Fruit fly (Drosophila melanogaster) whole organism, embryonic: Measurements from ENCODE around the gene CG12096.

Experiments used
- Bdp1 ChIP-seq: fragments of 200-800 bp; sonication (Bioruptor generic); optimal IDR thresholded peaks from 3 replicates; lab custom pipeline; 2016; ENCODE audit warnings: missing biosample characterization, missing genetic modification characterization
- CG12219 ChIP-seq: fragments of 200-800 bp; sonication (Bioruptor generic); optimal IDR thresholded peaks from 3 replicates; lab custom pipeline; 2018; ENCODE audit warnings: missing biosample characterization, mild to moderate bottlenecking, missing genetic modification characterization
- CG1233 ChIP-seq: fragments of 200-800 bp; sonication (Bioruptor generic); optimal IDR thresholded peaks from 4 replicates; lab custom pipeline; 2018; ENCODE audit warnings: missing biosample characterization, mild to moderate bottlenecking, missing genetic modification characterization
- CG14050 ChIP-seq: fragments of 200-800 bp; sonication (Bioruptor generic); IDR thresholded peaks from 3 replicates; pipeline ENCODE4 v1.3.6; 2022; ENCODE audit warnings: missing biosample characterization, missing genetic modification characterization
- CG14667 ChIP-seq: fragments of 200-800 bp; sonication (Bioruptor generic); IDR thresholded peaks from 2 replicates; pipeline ENCODE4 v1.3.6; 2022; ENCODE audit warnings: missing biosample characterization, missing genetic modification characterization
- CG15073 ChIP-seq: fragments of 200-800 bp; sonication (Bioruptor generic); optimal IDR thresholded peaks from 2 replicates; lab custom pipeline; 2016; ENCODE audit warnings: missing biosample characterization, missing genetic modification characterization
- CG16779 ChIP-seq: fragments of 200-800 bp; sonication (Bioruptor generic); IDR thresholded peaks from 2 replicates; pipeline ENCODE4 v1.3.6; 2022; ENCODE audit warnings: missing biosample characterization, missing genetic modification characterization
- CG17361 ChIP-seq: fragments of 200-800 bp; sonication (Bioruptor generic); IDR thresholded peaks from 3 replicates; pipeline ENCODE4 v1.3.6; 2022; ENCODE audit warnings: missing biosample characterization, missing genetic modification characterization
- CG17568 ChIP-seq: fragments of 200-800 bp; sonication (Bioruptor generic); optimal IDR thresholded peaks from 2 replicates; lab custom pipeline; 2018; ENCODE audit warnings: missing biosample characterization, mild to moderate bottlenecking, missing genetic modification characterization, moderate library complexity
- CG18011 ChIP-seq: fragments of 200-800 bp; sonication (Bioruptor generic); optimal IDR thresholded peaks from 2 replicates; lab custom pipeline; 2017; ENCODE audit warnings: missing biosample characterization, missing genetic modification characterization, mild to moderate bottlenecking, moderate library complexity, missing genotype
- CG2120 ChIP-seq: fragments of 200-800 bp; sonication (Bioruptor generic); optimal IDR thresholded peaks from 3 replicates; lab custom pipeline; 2016; ENCODE audit warnings: missing biosample characterization, missing genetic modification characterization
- CG30403 ChIP-seq: fragments of 200-800 bp; sonication (Bioruptor generic); optimal IDR thresholded peaks from 3 replicates; lab custom pipeline; 2016; ENCODE audit warnings: missing biosample characterization, missing genetic modification characterization
- CG31441 ChIP-seq: fragments of 200-800 bp; sonication (Bioruptor generic); IDR thresholded peaks from 2 replicates; pipeline ENCODE4 v1.3.6; 2022; ENCODE audit warnings: missing biosample characterization, missing genetic modification characterization
- CG3163 ChIP-seq: fragments of 200-800 bp; sonication (Bioruptor generic); optimal IDR thresholded peaks from 3 replicates; lab custom pipeline; 2016; ENCODE audit warnings: missing biosample characterization, missing genetic modification characterization
- CG42726 ChIP-seq: fragments of 200-800 bp; sonication (Bioruptor generic); IDR thresholded peaks from 2 replicates; pipeline ENCODE4 v1.3.6; 2022; ENCODE audit warnings: missing biosample characterization, missing genetic modification characterization; ENCODE audit not compliant: partially characterized antibody
- CG4360 ChIP-seq: fragments of 200-800 bp; sonication (Bioruptor generic); IDR thresholded peaks from 2 replicates; pipeline ENCODE4 v1.3.6; 2022; ENCODE audit warnings: missing biosample characterization, missing genetic modification characterization
- CG5245 ChIP-seq: fragments of 200-800 bp; sonication (Bioruptor generic); optimal IDR thresholded peaks from 3 replicates; lab custom pipeline; 2016; ENCODE audit warnings: missing biosample characterization, missing genetic modification characterization
- CG8359 ChIP-seq: fragments of 200-800 bp; sonication (Bioruptor generic); optimal IDR thresholded peaks from 2 replicates; lab custom pipeline; 2017; ENCODE audit warnings: missing biosample characterization, mild to moderate bottlenecking, missing genetic modification characterization, borderline replicate concordance
- CoRest ChIP-seq: fragments of 200-800 bp; sonication (Bioruptor generic); optimal IDR thresholded peaks from 3 replicates; lab custom pipeline; 2018; ENCODE audit warnings: missing biosample characterization, mild to moderate bottlenecking, missing genetic modification characterization, moderate library complexity
- Doc2 ChIP-seq: fragments of 200-800 bp; sonication (Bioruptor generic); IDR thresholded peaks from 2 replicates; pipeline ENCODE4 v1.3.6; 2022; ENCODE audit warnings: missing biosample characterization, missing genetic modification characterization
- Dref ChIP-seq: fragments of 200-800 bp; sonication (Bioruptor generic); IDR thresholded peaks from 2 replicates; pipeline ENCODE4 v1.3.6; 2022; ENCODE audit warnings: missing biosample characterization, missing genetic modification characterization
- Drgx ChIP-seq: fragments of 200-800 bp; sonication (Bioruptor generic); IDR thresholded peaks from 2 replicates; pipeline ENCODE4 v1.3.6; 2022; ENCODE audit warnings: missing biosample characterization, missing genetic modification characterization
- H15 ChIP-seq: fragments of 200-800 bp; sonication (Bioruptor generic); IDR thresholded peaks from 3 replicates; pipeline ENCODE4 v1.3.6; 2022; ENCODE audit warnings: missing biosample characterization, missing genetic modification characterization
- HHEX ChIP-seq: fragments of 200-800 bp; sonication (Bioruptor generic); optimal IDR thresholded peaks from 3 replicates; lab custom pipeline; 2017; ENCODE audit warnings: missing biosample characterization, mild to moderate bottlenecking, missing genetic modification characterization, missing genetic modification reagents
- Hey ChIP-seq: fragments of 200-800 bp; sonication (Bioruptor generic); optimal IDR thresholded peaks from 3 replicates; lab custom pipeline; 2018; ENCODE audit warnings: missing biosample characterization, mild to moderate bottlenecking, missing genetic modification characterization
- MESR4 ChIP-seq: fragments of 200-800 bp; sonication (Bioruptor generic); optimal IDR thresholded peaks from 2 replicates; lab custom pipeline; 2018; ENCODE audit warnings: missing biosample characterization, mild to moderate bottlenecking, missing genetic modification characterization, moderate library complexity
- Mes4 ChIP-seq: fragments of 200-800 bp; sonication (Bioruptor generic); optimal IDR thresholded peaks from 2 replicates; lab custom pipeline; 2016; ENCODE audit warnings: missing biosample characterization, missing genetic modification characterization
- Myb ChIP-seq: fragments of 200-800 bp; sonication (Bioruptor generic); optimal IDR thresholded peaks from 2 replicates; lab custom pipeline; 2016; ENCODE audit warnings: missing biosample characterization, missing genetic modification characterization
- Neu2 ChIP-seq: fragments of 200-800 bp; sonication (Bioruptor generic); optimal IDR thresholded peaks from 3 replicates; lab custom pipeline; 2016; ENCODE audit warnings: missing biosample characterization, missing genetic modification characterization, borderline replicate concordance
- Poxn ChIP-seq: fragments of 200-800 bp; sonication (Bioruptor generic); IDR thresholded peaks from 2 replicates; pipeline ENCODE4 v1.3.6; 2022; ENCODE audit warnings: missing biosample characterization, missing genetic modification characterization
- Side ChIP-seq: fragments of 200-800 bp; sonication (Bioruptor generic); optimal IDR thresholded peaks from 2 replicates; lab custom pipeline; 2016; ENCODE audit warnings: missing biosample characterization, missing genetic modification characterization
- Sin3A ChIP-seq: fragments of >200 bp; optimal IDR thresholded peaks from 2 replicates; lab custom pipeline; 2018
- cad ChIP-seq: fragments of >200 bp; optimal IDR thresholded peaks from 2 replicates; lab custom pipeline; 2017; ENCODE audit warnings: missing biosample characterization, missing genetic modification characterization
- cato ChIP-seq: fragments of 200-800 bp; sonication (Bioruptor generic); optimal IDR thresholded peaks from 2 replicates; lab custom pipeline; 2016; ENCODE audit warnings: missing biosample characterization, missing genetic modification characterization, borderline replicate concordance
- cwo ChIP-seq: fragments of 200-800 bp; sonication (Bioruptor generic); optimal IDR thresholded peaks from 3 replicates; lab custom pipeline; 2017; ENCODE audit warnings: missing biosample characterization, missing genetic modification characterization, mild to moderate bottlenecking, moderate library complexity, missing genetic modification reagents
- exex ChIP-seq: fragments of 200-800 bp; sonication (Bioruptor generic); optimal IDR thresholded peaks from 4 replicates; lab custom pipeline; 2018; ENCODE audit warnings: missing biosample characterization, mild to moderate bottlenecking, missing genetic modification characterization, moderate library complexity
- grn ChIP-seq: fragments of 200-800 bp; sonication (Bioruptor generic); optimal IDR thresholded peaks from 3 replicates; lab custom pipeline; 2017; ENCODE audit warnings: missing biosample characterization, missing genetic modification characterization
- knrl ChIP-seq: fragments of 200-800 bp; sonication (Bioruptor generic); IDR thresholded peaks from 3 replicates; pipeline ENCODE4 v1.3.6; 2022; ENCODE audit warnings: missing biosample characterization, missing genetic modification characterization; ENCODE audit not compliant: partially characterized antibody
- luna ChIP-seq: fragments of 200-800 bp; sonication (Bioruptor generic); optimal IDR thresholded peaks from 2 replicates; lab custom pipeline; 2016; ENCODE audit warnings: missing biosample characterization, missing genetic modification characterization
- maf-S ChIP-seq: fragments of 200-800 bp; sonication (Bioruptor generic); optimal IDR thresholded peaks from 2 replicates; lab custom pipeline; 2016; ENCODE audit warnings: missing biosample characterization, missing genetic modification characterization
- mam ChIP-seq: fragments of 200-800 bp; sonication (Bioruptor generic); optimal IDR thresholded peaks from 3 replicates; lab custom pipeline; 2016; ENCODE audit warnings: missing biosample characterization, missing genetic modification characterization
- oc ChIP-seq: fragments of 200-800 bp; sonication (Bioruptor generic); optimal IDR thresholded peaks from 2 replicates; lab custom pipeline; 2018; ENCODE audit warnings: missing biosample characterization, mild to moderate bottlenecking, missing genetic modification characterization, moderate library complexity
- scrt ChIP-seq: fragments of 200-800 bp; sonication (Bioruptor generic); optimal IDR thresholded peaks from 2 replicates; lab custom pipeline; 2018; ENCODE audit warnings: missing biosample characterization, mild to moderate bottlenecking, missing genetic modification characterization, moderate library complexity
- sisA ChIP-seq: fragments of 200-800 bp; sonication (Bioruptor generic); IDR thresholded peaks from 2 replicates; pipeline ENCODE4 v1.3.6; 2022; ENCODE audit warnings: missing biosample characterization, missing genetic modification characterization
- slp2 ChIP-seq: fragments of 200-800 bp; sonication (Bioruptor generic); optimal IDR thresholded peaks from 2 replicates; lab custom pipeline; 2016; ENCODE audit warnings: missing biosample characterization, missing genetic modification characterization
- sr ChIP-seq: fragments of 200-800 bp; sonication (Bioruptor generic); IDR thresholded peaks from 3 replicates; pipeline ENCODE4 v1.3.6; 2022; ENCODE audit warnings: missing biosample characterization, missing genetic modification characterization
- tx ChIP-seq: fragments of 200-800 bp; sonication (Bioruptor generic); optimal IDR thresholded peaks from 2 replicates; lab custom pipeline; 2016; ENCODE audit warnings: missing biosample characterization, missing genetic modification characterization
- unpg ChIP-seq: fragments of 200-800 bp; sonication (Bioruptor generic); optimal IDR thresholded peaks from 3 replicates; lab custom pipeline; 2018; ENCODE audit warnings: missing biosample characterization, mild to moderate bottlenecking, missing genetic modification characterization, moderate library complexity
- vfl ChIP-seq: fragments of 200-800 bp; sonication (Bioruptor generic); optimal IDR thresholded peaks from 2 replicates; lab custom pipeline; 2016; ENCODE audit warnings: missing biosample characterization, missing genetic modification characterization
- zf30C ChIP-seq: fragments of 200-800 bp; sonication (Bioruptor generic); optimal IDR thresholded peaks from 3 replicates; lab custom pipeline; 2018; ENCODE audit warnings: missing biosample characterization, mild to moderate bottlenecking, missing genetic modification characterization

CG12096 gene

dm6 chrX:13127973-13128749 lies 31.2 kb upstream of the CG12096 start (continued):
- TF ChIP-seq CG42726 (GFP tag; lab: Robert Waterston, UW), result 0 out of 2 replicates have a peak, but pooled peaks have one; percentile 7
- no peak for TF ChIP-seq HHEX (GFP tag; lab: Kevin White, UChicago)
- peak; percentile 38; the same call in 1 of the 2 replicates for TF ChIP-seq sisA (GFP tag; lab: Robert Waterston, UW)
- no peak for TF ChIP-seq maf-S (GFP tag; lab: Kevin White, UChicago)
- TF ChIP-seq CoRest, result no peak
- no peak for TF ChIP-seq exex (tag; lab: Kevin White, UChicago)
- TF ChIP-seq knrl (GFP tag; lab: Robert Waterston, UW), result no peak; the same call in 2 of the 3 replicates
- no peak for TF ChIP-seq Poxn (GFP tag; lab: Robert Waterston, UW)
- TF ChIP-seq CG3163 (GFP tag; lab: Kevin White, UChicago), result peak; percentile 28
- no peak for TF ChIP-seq CG8359 (GFP tag; lab: Kevin White, UChicago)
- TF ChIP-seq CG17361 (GFP tag; lab: Robert Waterston, UW), result 0 out of 3 replicates have a peak, but pooled peaks have one; percentile 17
- no peak for TF ChIP-seq Neu2 (GFP tag; lab: Kevin White, UChicago)
- TF ChIP-seq Hey, result no peak
- TF ChIP-seq CG31441, result no peak
- no peak for TF ChIP-seq CG15073 (GFP tag; lab: Kevin White, UChicago)
- no peak for TF ChIP-seq grn (GFP tag; lab: Kevin White, UChicago)
- TF ChIP-seq cwo (GFP tag; lab: Kevin White, UChicago), result no peak
- no peak for TF ChIP-seq CG2120
- no peak for TF ChIP-seq CG1233 (GFP tag; lab: Kevin White, UChicago)
- TF ChIP-seq CG14667, result peak; percentile 34; the same call in 1 of the 2 replicates
- TF ChIP-seq tx, result peak; percentile 23
- TF ChIP-seq mam, result no peak
- TF ChIP-seq H15, result no peak
- TF ChIP-seq CG16779 (GFP tag; lab: Robert Waterston, UW), result no peak
- peak; percentile 28 for TF ChIP-seq unpg (GFP tag; lab: Kevin White, UChicago)
- no peak for TF ChIP-seq Doc2 (GFP tag; lab: Robert Waterston, UW)
- TF ChIP-seq luna, result no peak
- TF ChIP-seq slp2, result no peak
- peak; percentile 79 for TF ChIP-seq CG4360 (GFP tag; lab: Robert Waterston, UW)
- TF ChIP-seq vfl, result no peak
- no peak for TF ChIP-seq scrt (GFP tag; lab: Kevin White, UChicago)
- no peak for TF ChIP-seq CG17568 (GFP tag; lab: Kevin White, UChicago)
- TF ChIP-seq cad (GFP tag; lab: Kevin White, UChicago), result no peak
- no peak for TF ChIP-seq zf30C (GFP tag; lab: Kevin White, UChicago)
- TF ChIP-seq CG18011 (GFP tag; lab: Kevin White, UChicago), result no peak
- TF ChIP-seq sr (GFP tag; lab: Robert Waterston, UW), result no peak
- TF ChIP-seq MESR4, result no peak
- no peak for TF ChIP-seq Mes4 (GFP tag; lab: Kevin White, UChicago)
- peak; percentile 55 for TF ChIP-seq CG30403
- TF ChIP-seq Drgx (GFP tag; lab: Robert Waterston, UW), result peak; percentile 47; the same call in 1 of the 2 replicates
- no peak for TF ChIP-seq Side (GFP tag; lab: Kevin White, UChicago)
- TF ChIP-seq Myb, result no peak
- no peak for TF ChIP-seq Dref (GFP tag; lab: Robert Waterston, UW)
- TF ChIP-seq CG14050 (GFP tag; lab: Robert Waterston, UW), result 0 out of 3 replicates have a peak, but pooled peaks have one; percentile 20
- TF ChIP-seq oc (tag; lab: Kevin White, UChicago), result no peak
- TF ChIP-seq CG12219 (GFP tag; lab: Kevin White, UChicago), result no peak
- peak; percentile 22 for TF ChIP-seq cato (GFP tag; lab: Kevin White, UChicago)
- no peak for TF ChIP-seq Sin3A
- peak; percentile 12 for TF ChIP-seq CG5245 (GFP tag; lab: Kevin White, UChicago)
- peak; percentile 21 for TF ChIP-seq Bdp1
